Worm (Caenorhabditis elegans): Measurements from ENCODE around the gene F26G1.1.

DNA sequence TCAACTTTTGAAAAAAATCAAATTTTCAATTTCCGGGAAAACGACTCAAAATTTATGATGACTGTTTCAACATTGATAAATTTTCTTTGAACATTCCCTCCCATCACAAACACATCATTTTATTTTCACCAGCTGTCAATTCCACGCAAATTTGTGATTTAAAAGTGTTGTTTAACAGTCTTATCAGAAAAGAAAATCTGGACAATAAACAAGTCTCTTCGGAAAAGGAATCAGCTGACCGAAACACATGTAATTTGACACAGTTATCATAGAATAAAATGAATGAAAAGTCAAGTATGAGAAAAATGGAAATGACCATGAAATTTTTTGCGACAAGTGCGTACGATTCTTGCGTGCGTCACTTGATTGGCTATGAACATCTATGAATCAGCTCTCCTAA is 22.3 kb upstream of the F26G1.1 start:
- TF ChIP-seq nhr-11 (tag; optimal IDR thresholded peaks at IDR 0.05) (no peak), fkh-10 (GFP tag; optimal IDR thresholded peaks at IDR 0.05) (no peak), sox-4 (tag; optimal IDR thresholded peaks at IDR 0.05) (no peak), pag-3 (tag; optimal IDR thresholded peaks at IDR 0.05; ENCODE audit: borderline replicate concordance) (no peak), tbx-2 (tag; optimal IDR thresholded peaks at IDR 0.05) (no peak), pqm-1 (tag; optimal IDR thresholded peaks at IDR 0.05) (no peak), sox-2 (GFP tag; IDR thresholded peaks at IDR 0.05) (no peak), nhr-232 (tag; optimal IDR thresholded peaks at IDR 0.05) (no peak), elt-2 (tag; optimal IDR thresholded peaks at IDR 0.05) (no peak), fax-1 (tag; optimal IDR thresholded peaks at IDR 0.05) (no peak)
